Worm (Caenorhabditis elegans): ENCODE data around the gene mrp-4.

mrp-4 gene

DNA sequence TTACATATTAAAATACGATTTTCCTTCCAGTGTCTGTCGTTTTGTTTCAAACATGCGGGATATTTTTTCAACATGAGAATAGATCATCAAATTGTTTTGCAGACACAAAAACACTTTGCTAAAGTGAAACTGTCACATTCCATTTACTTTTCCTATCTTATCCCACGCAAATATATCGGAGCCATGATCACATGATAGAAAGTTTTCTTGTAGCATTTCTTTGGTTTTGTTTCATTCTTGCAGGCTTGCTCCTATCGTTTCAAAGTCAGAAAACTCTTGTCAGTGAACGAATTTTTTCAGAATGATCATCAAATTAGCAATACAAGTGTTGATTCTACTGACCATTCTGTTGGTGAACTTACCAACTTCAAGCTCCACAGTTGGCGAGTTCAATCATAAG, 37.2 kb downstream of the mrp-4 start, which contains the start of gene C17G1.2:
TSS of gene C17G1.2 (plus strand) at position 301 of the 400 bp plus-strand sequence.
- no peak for TF ChIP-seq M03D4.4 (tag; optimal IDR thresholded peaks at IDR 0.05)
- no peak for TF ChIP-seq zip-8 (tag; optimal IDR thresholded peaks at IDR 0.05)
- TF ChIP-seq ceh-39 (tag; optimal IDR thresholded peaks at IDR 0.05) = no peak
- no peak for TF ChIP-seq unc-39 (tag; optimal IDR thresholded peaks at IDR 0.05)
- no peak for TF ChIP-seq unc-62 (GFP tag; optimal IDR thresholded peaks at IDR 0.05)
- no peak for TF ChIP-seq ceh-83 (GFP tag; optimal IDR thresholded peaks at IDR 0.05)
- no peak for TF ChIP-seq bed-3 (GFP tag; optimal IDR thresholded peaks at IDR 0.05)
- no peak for TF ChIP-seq nhr-12 (tag; optimal IDR thresholded peaks at IDR 0.05)
- TF ChIP-seq lsy-2 (tag; optimal IDR thresholded peaks at IDR 0.05) = no peak
- TF ChIP-seq flh-1 (GFP tag; optimal IDR thresholded peaks at IDR 0.05) = no peak
- TF ChIP-seq blmp-1 (tag; optimal IDR thresholded peaks at IDR 0.05) = no peak
- no peak for TF ChIP-seq lin-13 (tag; optimal IDR thresholded peaks at IDR 0.05)
- no peak for TF ChIP-seq pha-4 (tag; optimal IDR thresholded peaks at IDR 0.05)

DNA sequence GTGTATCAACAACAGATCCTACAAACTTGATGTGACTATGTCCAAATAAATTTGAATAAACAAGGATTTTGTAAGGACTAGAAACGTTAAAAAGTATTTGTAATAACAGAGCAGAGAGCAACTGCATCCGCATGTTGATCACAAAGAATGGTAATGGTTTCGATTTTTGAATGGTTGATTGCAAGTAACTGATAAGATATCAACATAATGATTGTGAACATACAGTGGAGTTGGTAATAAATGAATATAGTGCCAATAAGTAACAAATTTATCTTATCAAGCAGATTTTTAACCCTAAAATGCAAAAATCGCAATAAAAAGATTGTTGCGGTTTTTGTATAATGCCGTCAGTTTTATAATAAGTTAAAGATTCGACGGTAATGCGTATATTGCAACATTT, 40.9 kb downstream of the mrp-4 start, which contains the start of gene ugt-23:
TSS of gene ugt-23 (minus strand) at position 212 of the 400 bp plus-strand sequence.
- no peak for TF ChIP-seq ham-2 (GFP tag; optimal IDR thresholded peaks at IDR 0.05)

DNA sequence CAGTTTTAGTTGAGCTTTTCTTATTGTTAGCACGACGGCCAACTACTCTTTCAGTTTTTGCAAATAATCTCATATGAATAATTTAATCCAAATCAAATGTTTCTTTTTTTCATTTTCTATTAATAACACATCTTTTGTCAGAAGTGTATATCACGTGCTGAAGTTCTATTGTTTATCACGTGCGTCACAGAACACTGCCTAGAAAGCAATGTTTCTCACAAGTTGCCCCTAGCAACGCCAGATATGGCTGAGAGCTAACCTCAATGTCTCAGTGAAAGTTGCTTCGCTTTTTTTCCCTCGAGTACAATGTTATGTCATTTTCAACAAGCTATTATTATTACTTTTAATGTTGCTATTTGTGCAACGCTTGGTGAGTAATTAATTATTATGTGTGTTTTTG, 43.9 kb downstream of the mrp-4 start:
- TF ChIP-seq ceh-39 (tag; optimal IDR thresholded peaks at IDR 0.05) = no peak
- TF ChIP-seq unc-62 (GFP tag; optimal IDR thresholded peaks at IDR 0.05) = no peak
- no peak for TF ChIP-seq cnd-1 (tag; optimal IDR thresholded peaks at IDR 0.05)
- TF ChIP-seq mls-2 (tag; optimal IDR thresholded peaks at IDR 0.05) = no peak
- TF ChIP-seq unc-120 (tag; optimal IDR thresholded peaks at IDR 0.05; ENCODE audit: poor library complexity, severe bottlenecking) = no peak
- no peak for TF ChIP-seq zip-8 (tag; optimal IDR thresholded peaks at IDR 0.05)
- TF ChIP-seq ztf-11 (tag; optimal IDR thresholded peaks at IDR 0.05) = no peak
- no peak for TF ChIP-seq ces-1 (GFP tag; optimal IDR thresholded peaks at IDR 0.05)
- TF ChIP-seq unc-39 (tag; optimal IDR thresholded peaks at IDR 0.05) = no peak
- no peak for TF ChIP-seq sptf-1 (tag; optimal IDR thresholded peaks at IDR 0.05)
- TF ChIP-seq lin-13 (tag; optimal IDR thresholded peaks at IDR 0.05) = no peak
- no peak for TF ChIP-seq drap-1 (GFP tag; optimal IDR thresholded peaks at IDR 0.05)
- no peak for TF ChIP-seq ceh-83 (GFP tag; optimal IDR thresholded peaks at IDR 0.05)
- no peak for TF ChIP-seq nhr-28 (tag; optimal IDR thresholded peaks at IDR 0.05)
- no peak for TF ChIP-seq nhr-12 (tag; optimal IDR thresholded peaks at IDR 0.05)

DNA sequence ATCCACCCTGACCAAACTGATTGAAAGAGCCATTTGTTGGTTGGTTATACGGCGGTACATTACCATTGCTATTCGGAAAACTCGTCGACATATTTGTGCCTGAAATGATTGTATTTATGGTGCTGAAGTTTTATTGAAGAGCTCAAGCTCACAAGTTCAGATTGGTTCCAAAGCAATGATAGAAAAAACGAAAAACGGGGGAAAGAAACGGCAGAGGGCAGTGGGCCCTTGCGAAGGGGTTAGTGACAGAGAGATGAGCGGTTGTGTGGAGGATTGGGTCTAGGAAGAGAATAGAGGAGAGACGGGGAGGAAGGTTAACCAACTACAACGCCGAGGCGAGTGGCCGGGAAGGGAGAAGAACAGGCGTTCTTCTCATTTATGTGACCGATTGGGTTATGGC, 47.3 kb downstream of the mrp-4 start, which contains the start of gene nra-3:
TSS of gene nra-3 (minus strand) at position 101 of the 400 bp plus-strand sequence.
- TF ChIP-seq cnd-1 (tag; optimal IDR thresholded peaks at IDR 0.05) (peak; percentile 1), ceh-83 (GFP tag; optimal IDR thresholded peaks at IDR 0.05) (no peak), unc-120 (tag; optimal IDR thresholded peaks at IDR 0.05; ENCODE audit: poor library complexity, severe bottlenecking) (no peak), unc-39 (tag; optimal IDR thresholded peaks at IDR 0.05) (no peak), nhr-2 (tag; optimal IDR thresholded peaks at IDR 0.05) (peak; percentile 15), pha-4 (tag; optimal IDR thresholded peaks at IDR 0.05) (no peak), ces-1 (GFP tag; optimal IDR thresholded peaks at IDR 0.05) (peak; percentile 17), mep-1 (tag; optimal IDR thresholded peaks at IDR 0.05) (no peak)

DNA sequence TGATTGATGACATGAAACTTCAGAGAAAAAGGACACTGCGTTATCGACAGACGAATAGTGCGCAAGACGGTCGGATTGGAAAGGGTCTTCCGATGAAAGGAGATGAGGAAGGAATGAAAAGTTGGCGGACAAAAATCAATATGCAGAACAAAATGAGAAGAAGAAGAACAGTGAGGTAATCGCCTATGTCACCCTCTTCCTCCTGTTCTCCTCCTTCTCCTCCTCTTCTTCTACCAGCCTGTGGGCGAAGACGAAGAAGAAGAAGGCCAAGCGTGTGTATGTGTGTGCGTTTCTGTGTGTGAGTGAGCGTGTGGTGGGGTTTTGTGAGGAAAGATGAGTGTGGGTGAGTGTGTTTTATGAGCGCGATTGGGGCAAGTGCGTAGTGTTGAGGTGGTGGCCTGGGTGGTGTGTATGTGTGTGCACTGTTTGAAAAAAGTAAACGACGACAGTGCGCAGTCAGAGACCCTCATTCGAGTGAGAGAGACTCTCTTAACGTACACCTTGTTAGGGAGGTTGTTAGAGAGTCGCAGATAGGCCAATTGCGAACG, 48.2 kb downstream of the mrp-4 start, which contains the start of gene tsp-21:
TSS of gene tsp-21 (plus strand) at position 146 of the 548 bp plus-strand sequence.
- TF ChIP-seq hlh-1 (tag; optimal IDR thresholded peaks at IDR 0.05) (peak; percentile 83), pha-4 (tag; optimal IDR thresholded peaks at IDR 0.05) (peak; percentile 88), M03D4.4 (tag; optimal IDR thresholded peaks at IDR 0.05) (peak; percentile 76), lsy-2 (tag; optimal IDR thresholded peaks at IDR 0.05) (no peak), mep-1 (tag; optimal IDR thresholded peaks at IDR 0.05) (peak; percentile 77), ceh-43 (GFP tag; optimal IDR thresholded peaks at IDR 0.05) (no peak), ztf-11 (tag; optimal IDR thresholded peaks at IDR 0.05) (peak; percentile 38), drap-1 (GFP tag; optimal IDR thresholded peaks at IDR 0.05) (peak; percentile 52), nhr-2 (tag; optimal IDR thresholded peaks at IDR 0.05) (peak; percentile 79), bed-3 (GFP tag; optimal IDR thresholded peaks at IDR 0.05) (no peak), mab-5 (tag; optimal IDR thresholded peaks at IDR 0.05) (no peak), ham-2 (GFP tag; optimal IDR thresholded peaks at IDR 0.05) (peak; percentile 45), blmp-1 (tag; optimal IDR thresholded peaks at IDR 0.05) (no peak), sptf-1 (tag; optimal IDR thresholded peaks at IDR 0.05) (peak; percentile 83), ces-1 (GFP tag; optimal IDR thresholded peaks at IDR 0.05) (peak; percentile 44), tbx-8 (GFP tag; optimal IDR thresholded peaks at IDR 0.05) (no peak), ceh-83 (GFP tag; optimal IDR thresholded peaks at IDR 0.05) (no peak), lin-13 (tag; optimal IDR thresholded peaks at IDR 0.05) (peak; percentile 76), nhr-237 (tag; optimal IDR thresholded peaks at IDR 0.05) (peak; percentile 52), nhr-12 (tag; optimal IDR thresholded peaks at IDR 0.05) (peak; percentile 31), unc-39 (tag; optimal IDR thresholded peaks at IDR 0.05) (peak; percentile 43), snpc-4 (tag; optimal IDR thresholded peaks at IDR 0.05) (no peak), elt-3 (tag; optimal IDR thresholded peaks at IDR 0.05) (no peak), elt-1 (tag; optimal IDR thresholded peaks at IDR 0.05; ENCODE audit: borderline replicate concordance, insufficient read depth) (peak; percentile 48), sem-2 (GFP tag; optimal IDR thresholded peaks at IDR 0.05) (peak; percentile 23), cnd-1 (tag; optimal IDR thresholded peaks at IDR 0.05) (peak; percentile 96), unc-120 (tag; optimal IDR thresholded peaks at IDR 0.05; ENCODE audit: poor library complexity, severe bottlenecking) (peak; percentile 47), mls-2 (tag; optimal IDR thresholded peaks at IDR 0.05) (peak; percentile 83), lin-32 (GFP tag; optimal IDR thresholded peaks at IDR 0.05) (no peak), ceh-39 (tag; optimal IDR thresholded peaks at IDR 0.05) (peak; percentile 67), zip-8 (tag; optimal IDR thresholded peaks at IDR 0.05) (no peak), unc-62 (GFP tag; optimal IDR thresholded peaks at IDR 0.05) (peak; percentile 42), nhr-28 (tag; optimal IDR thresholded peaks at IDR 0.05) (no peak), flh-1 (GFP tag; optimal IDR thresholded peaks at IDR 0.05) (no peak), nhr-76 (tag; optimal IDR thresholded peaks at IDR 0.05) (no peak)

All from whole organism, mixed stage, embryonic.